Fruit fly (Drosophila melanogaster): ENCODE measurements around the gene RpS4.

Gene RpS4

DNA sequence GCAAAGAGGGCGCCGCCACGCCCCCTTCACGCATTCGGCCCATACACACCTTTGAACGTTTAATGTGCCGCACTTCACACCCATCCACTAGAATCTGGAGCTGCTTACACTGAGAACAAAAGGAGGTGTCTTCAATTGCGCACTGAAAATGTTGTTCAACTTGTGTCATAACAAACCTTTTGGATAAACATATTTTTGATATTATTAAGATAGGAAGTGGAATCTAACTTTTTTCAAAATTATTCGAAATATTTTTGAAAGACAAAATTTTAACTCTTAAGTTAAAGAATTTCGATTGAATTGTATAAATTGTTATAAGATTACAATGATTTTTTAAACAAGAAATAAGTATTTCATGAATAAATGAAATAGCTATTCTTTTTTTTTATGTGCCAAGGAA lies 26.7 kb downstream of the RpS4 start (continued):
- TF ChIP-seq Adf1 (GFP tag; IDR thresholded peaks at IDR 0.05): no peak
- no peak for TF ChIP-seq tna (GFP tag; IDR thresholded peaks at IDR 0.05; ENCODE audit: partially characterized antibody)
- TF ChIP-seq Rfx (GFP tag; IDR thresholded peaks at IDR 0.05): no peak
- TF ChIP-seq CG2202 (tag; optimal IDR thresholded peaks at IDR 0.05): peak; percentile 44
- no peak for TF ChIP-seq so (GFP tag; IDR thresholded peaks at IDR 0.05)
- peak; percentile 1 for TF ChIP-seq Hsf (GFP tag; optimal IDR thresholded peaks at IDR 0.05)
- no peak for TF ChIP-seq ind (GFP tag; optimal IDR thresholded peaks at IDR 0.05)
- TF ChIP-seq Dbx (GFP tag; IDR thresholded peaks at IDR 0.05): no peak
- no peak for TF ChIP-seq Stat92E (GFP tag; optimal IDR thresholded peaks at IDR 0.05)
- no peak for TF ChIP-seq CHES-1-like (GFP tag; optimal IDR thresholded peaks at IDR 0.05)
- TF ChIP-seq CG3281 (GFP tag; optimal IDR thresholded peaks at IDR 0.05): no peak
- no peak for TF ChIP-seq CG42726 (GFP tag; IDR thresholded peaks at IDR 0.05; ENCODE audit: partially characterized antibody)
- TF ChIP-seq pita (GFP tag; optimal IDR thresholded peaks at IDR 0.05): no peak
- peak; percentile 18 for TF ChIP-seq fd102C (GFP tag; optimal IDR thresholded peaks at IDR 0.05)
- TF ChIP-seq CG12769 (tag; optimal IDR thresholded peaks at IDR 0.05): no peak
- TF ChIP-seq CG5953 (GFP tag; IDR thresholded peaks at IDR 0.05): no peak
- no peak for TF ChIP-seq CG4707 (GFP tag; optimal IDR thresholded peaks at IDR 0.05)
- TF ChIP-seq CG9797 (GFP tag; optimal IDR thresholded peaks at IDR 0.05): no peak
- TF ChIP-seq gt (GFP tag; IDR thresholded peaks at IDR 0.05): no peak
- TF ChIP-seq salm (tag; optimal IDR thresholded peaks at IDR 0.05): no peak
- TF ChIP-seq az2 (GFP tag; optimal IDR thresholded peaks at IDR 0.05): peak; percentile 39
- TF ChIP-seq unc-4 (GFP tag; IDR thresholded peaks at IDR 0.05; ENCODE audit: partially characterized antibody): no peak
- no peak for TF ChIP-seq pan (optimal IDR thresholded peaks at IDR 0.05)
- TF ChIP-seq pan (GFP tag; optimal IDR thresholded peaks at IDR 0.05 in 1 of 2, IDR thresholded peaks at IDR 0.05 in 1 of 2): no peak
- no peak for TF ChIP-seq Side (GFP tag; optimal IDR thresholded peaks at IDR 0.05)
- TF ChIP-seq Fer2 (tag; optimal IDR thresholded peaks at IDR 0.05): no peak
- TF ChIP-seq rib (GFP tag; IDR thresholded peaks at IDR 0.05): no peak
- no peak for TF ChIP-seq CG6272 (GFP tag; IDR thresholded peaks at IDR 0.05)
- no peak for TF ChIP-seq lbe (GFP tag; optimal IDR thresholded peaks at IDR 0.05)
- TF ChIP-seq aop (GFP tag; IDR thresholded peaks at IDR 0.05): peak; percentile 13; the same call in 1 of the 2 replicates
- TF ChIP-seq CG11504 (tag; optimal IDR thresholded peaks at IDR 0.05): peak; percentile 10
- no peak for TF ChIP-seq peb (GFP tag; IDR thresholded peaks at IDR 0.05)
- TF ChIP-seq Dad (GFP tag; optimal IDR thresholded peaks at IDR 0.05): no peak
- TF ChIP-seq CG10654 (GFP tag; optimal IDR thresholded peaks at IDR 0.05): no peak
- TF ChIP-seq Lhr (GFP tag; optimal IDR thresholded peaks at IDR 0.05): peak; percentile 19
- no peak for TF ChIP-seq pfk (GFP tag; optimal IDR thresholded peaks at IDR 0.05)
- TF ChIP-seq grn (GFP tag; optimal IDR thresholded peaks at IDR 0.05): no peak
- no peak for TF ChIP-seq vnd (GFP tag; IDR thresholded peaks at IDR 0.05; ENCODE audit: partially characterized antibody)
- no peak for TF ChIP-seq ara (GFP tag; IDR thresholded peaks at IDR 0.05)
- no peak for TF ChIP-seq Hmr (GFP tag; optimal IDR thresholded peaks at IDR 0.05)
- no peak for TF ChIP-seq hbn (GFP tag; IDR thresholded peaks at IDR 0.05; ENCODE audit: partially characterized antibody)
- peak; percentile 15 for TF ChIP-seq CG2678 (tag; optimal IDR thresholded peaks at IDR 0.05)
- TF ChIP-seq dati (GFP tag; IDR thresholded peaks at IDR 0.05): no peak
- no peak for TF ChIP-seq z (GFP tag; IDR thresholded peaks at IDR 0.05)
- peak; percentile 24 for TF ChIP-seq CG1602 (GFP tag; optimal IDR thresholded peaks at IDR 0.05)
- TF ChIP-seq CG2889 (GFP tag; IDR thresholded peaks at IDR 0.05): no peak
- no peak for TF ChIP-seq CG6254 (GFP tag; optimal IDR thresholded peaks at IDR 0.05)
- TF ChIP-seq bab2 (GFP tag; optimal IDR thresholded peaks at IDR 0.05): no peak
- no peak for TF ChIP-seq CG4282 (GFP tag; optimal IDR thresholded peaks at IDR 0.05)
- TF ChIP-seq zen (tag; optimal IDR thresholded peaks at IDR 0.05): peak; percentile 51
- TF ChIP-seq zfh2 (GFP tag; optimal IDR thresholded peaks at IDR 0.05): no peak
- TF ChIP-seq ERR (GFP tag; optimal IDR thresholded peaks at IDR 0.05): no peak
